Worm (Caenorhabditis elegans) whole organism, L2 larva: Measurements from ENCODE around the gene syd-2.

ENCODE experiments used
- C34F6.9 ChIP-seq: fragments of 150-350 bp; optimal IDR thresholded peaks from 2 replicates; lab custom pipeline; 2014; ENCODE audit warnings: missing biosample characterization, missing genetic modification characterization
- F13H6.1 ChIP-seq: sonication (generic microtip); optimal IDR thresholded peaks from 2 replicates; lab custom pipeline; 2016; ENCODE audit warnings: missing genetic modification characterization, missing compliant biosample characterization
- R02D3.7 ChIP-seq: fragments of 150-350 bp; optimal IDR thresholded peaks from 2 replicates; lab custom pipeline; 2014; ENCODE audit warnings: missing biosample characterization, missing genetic modification characterization
- Y55F3AM.14 ChIP-seq: fragments of 200-800 bp; sonication (Bioruptor generic); optimal IDR thresholded peaks from 2 replicates; lab custom pipeline; 2018; ENCODE audit warnings: mild to moderate bottlenecking, missing genetic modification characterization, missing compliant biosample characterization
- ZK546.5 ChIP-seq: sonication (generic microtip); optimal IDR thresholded peaks from 2 replicates; lab custom pipeline; 2017; ENCODE audit warnings: missing biosample characterization, missing genetic modification characterization
- alr-1 ChIP-seq: fragments of 150-350 bp; optimal IDR thresholded peaks from 2 replicates; lab custom pipeline; 2014; ENCODE audit warnings: missing biosample characterization, missing genetic modification characterization
- ama-1 ChIP-seq: fragments of 150-350 bp; optimal IDR thresholded peaks from 2 replicates; lab custom pipeline; 2018; ENCODE audit warnings: inconsistent platforms
- blmp-1 ChIP-seq: sonication (generic microtip); optimal IDR thresholded peaks from 2 replicates; lab custom pipeline; 2017; ENCODE audit warnings: missing genetic modification characterization, mild to moderate bottlenecking, missing compliant biosample characterization, antibody characterized with exemption, moderate library complexity; ENCODE audit not compliant: insufficient read depth
- ceh-16 ChIP-seq: fragments of 150-350 bp; optimal IDR thresholded peaks from 2 replicates; lab custom pipeline; 2014; ENCODE audit warnings: missing biosample characterization, missing genetic modification characterization
- ceh-82 ChIP-seq: fragments of 150-350 bp; optimal IDR thresholded peaks from 2 replicates; lab custom pipeline; 2014; ENCODE audit warnings: missing biosample characterization, missing genetic modification characterization
- crh-2 ChIP-seq: sonication (generic microtip); optimal IDR thresholded peaks from 2 replicates; lab custom pipeline; 2017; ENCODE audit warnings: missing biosample characterization, missing genetic modification characterization
- dmd-4 ChIP-seq: sonication (generic microtip); optimal IDR thresholded peaks from 2 replicates; lab custom pipeline; 2017; ENCODE audit warnings: missing biosample characterization, missing genetic modification characterization
- egl-27 ChIP-seq: sonication (generic microtip); optimal IDR thresholded peaks from 3 replicates; lab custom pipeline; 2017; ENCODE audit warnings: missing biosample characterization, missing genetic modification reagents, missing genetic modification characterization
- elt-1 ChIP-seq: fragments of 150-350 bp; optimal IDR thresholded peaks from 2 replicates; lab custom pipeline; 2014; ENCODE audit warnings: missing biosample characterization, missing genetic modification characterization
- elt-3 ChIP-seq: sonication (generic microtip); optimal IDR thresholded peaks from 2 replicates; lab custom pipeline; 2017; ENCODE audit warnings: missing biosample characterization, missing genetic modification characterization
- fos-1 ChIP-seq: fragments of 150-350 bp; optimal IDR thresholded peaks from 2 replicates; lab custom pipeline; 2014; ENCODE audit warnings: missing biosample characterization, missing genetic modification characterization
- gmeb-1 ChIP-seq: fragments of 150-350 bp; optimal IDR thresholded peaks from 2 replicates; lab custom pipeline; 2014; ENCODE audit warnings: missing biosample characterization, missing genetic modification characterization
- lin-11 ChIP-seq: fragments of 150-350 bp; sonication (generic microtip); optimal IDR thresholded peaks from 2 replicates; lab custom pipeline; 2014; ENCODE audit warnings: missing biosample characterization, missing genetic modification characterization, inconsistent platforms, mixed read lengths
- lin-13 ChIP-seq: fragments of 150-350 bp; optimal IDR thresholded peaks from 2 replicates; lab custom pipeline; 2014; ENCODE audit warnings: missing biosample characterization, missing genetic modification reagents, missing genetic modification characterization
- lin-39 ChIP-seq: fragments of 150-350 bp; optimal IDR thresholded peaks from 2 replicates; lab custom pipeline; 2014; ENCODE audit warnings: missing biosample characterization, missing genetic modification reagents, missing genetic modification characterization
- lsy-2 ChIP-seq, 2 experiments: fragments of 150-350 bp in 1 of 2; sonication (generic microtip) in 1 of 2; optimal IDR thresholded peaks; 2 replicates each; lab custom pipeline; 2014 to 2017; ENCODE audit warnings: missing biosample characterization in 2 of 2, missing genetic modification characterization in 2 of 2
- mab-5 ChIP-seq: fragments of 150-350 bp; optimal IDR thresholded peaks from 2 replicates; lab custom pipeline; 2014; ENCODE audit warnings: missing biosample characterization, missing genetic modification characterization
- mbf-1 ChIP-seq: sonication (generic microtip); optimal IDR thresholded peaks from 2 replicates; lab custom pipeline; 2017; ENCODE audit warnings: missing biosample characterization, missing genetic modification characterization
- mdl-1 ChIP-seq, 2 experiments: fragments of 150-350 bp in 1 of 2; sonication (generic microtip) in 1 of 2; optimal IDR thresholded peaks; 2 replicates each; lab custom pipeline; 2017; ENCODE audit warnings: missing biosample characterization in 2 of 2, missing genetic modification characterization in 2 of 2
- nhr-10 ChIP-seq: sonication (generic microtip); optimal IDR thresholded peaks from 2 replicates; lab custom pipeline; 2017; ENCODE audit warnings: missing biosample characterization, missing genetic modification characterization
- nhr-12 ChIP-seq: fragments of 150-350 bp; optimal IDR thresholded peaks from 2 replicates; lab custom pipeline; 2014; ENCODE audit warnings: missing biosample characterization, missing genetic modification characterization
- nhr-129 ChIP-seq: fragments of 150-350 bp; optimal IDR thresholded peaks from 2 replicates; lab custom pipeline; 2014; ENCODE audit warnings: missing biosample characterization, missing genetic modification characterization
- nhr-21 ChIP-seq: fragments of 150-350 bp; optimal IDR thresholded peaks from 2 replicates; lab custom pipeline; 2014; ENCODE audit warnings: missing biosample characterization, missing genetic modification characterization
- nhr-237 ChIP-seq: fragments of 150-350 bp; optimal IDR thresholded peaks from 2 replicates; lab custom pipeline; 2014; ENCODE audit warnings: missing biosample characterization, missing genetic modification characterization
- nhr-25 ChIP-seq: fragments of 150-350 bp; sonication (generic microtip); optimal IDR thresholded peaks from 3 replicates; lab custom pipeline; 2014; ENCODE audit warnings: missing biosample characterization, missing genetic modification characterization
- nhr-6 ChIP-seq: fragments of 150-350 bp; optimal IDR thresholded peaks from 2 replicates; lab custom pipeline; 2014; ENCODE audit warnings: missing biosample characterization, missing genetic modification characterization
- sem-4 ChIP-seq: fragments of 150-350 bp; optimal IDR thresholded peaks from 2 replicates; lab custom pipeline; 2014; ENCODE audit warnings: missing biosample characterization, missing genetic modification reagents, missing genetic modification characterization
- skn-1 ChIP-seq: sonication (generic microtip); optimal IDR thresholded peaks from 2 replicates; lab custom pipeline; 2017; ENCODE audit warnings: missing biosample characterization, missing genetic modification characterization
- sma-3 ChIP-seq: sonication (generic microtip); optimal IDR thresholded peaks from 2 replicates; lab custom pipeline; 2016; ENCODE audit warnings: missing genetic modification reagents, missing genetic modification characterization, missing compliant biosample characterization
- sma-9 ChIP-seq, 2 experiments: fragments of 150-350 bp in 1 of 2; sonication (generic microtip) in 1 of 2; optimal IDR thresholded peaks; 2 replicates each; lab custom pipeline; 2014 to 2016; ENCODE audit warnings: missing genetic modification characterization in 2 of 2, mild to moderate bottlenecking in 1 of 2, missing biosample characterization in 1 of 2, missing compliant biosample characterization in 1 of 2, missing genetic modification reagents in 1 of 2, moderate library complexity in 1 of 2
- snpc-4 ChIP-seq: fragments of 150-350 bp; optimal IDR thresholded peaks from 2 replicates; lab custom pipeline; 2014; ENCODE audit warnings: missing biosample characterization, missing genetic modification characterization
- unc-39 ChIP-seq: fragments of 150-350 bp; optimal IDR thresholded peaks from 2 replicates; lab custom pipeline; 2014; ENCODE audit warnings: missing biosample characterization, missing genetic modification characterization
- unc-55 ChIP-seq: fragments of 150-350 bp; sonication (generic microtip); optimal IDR thresholded peaks from 3 replicates; lab custom pipeline; 2014; ENCODE audit warnings: missing biosample characterization, missing genetic modification reagents, missing genetic modification characterization
- zag-1 ChIP-seq: fragments of 150-350 bp; optimal IDR thresholded peaks from 2 replicates; lab custom pipeline; 2014; ENCODE audit warnings: missing biosample characterization, missing genetic modification characterization
- ztf-1 ChIP-seq: fragments of 200-800 bp; sonication (Bioruptor generic); conservative IDR thresholded peaks from 2 replicates; pipeline ENCODE4 v1.3.6; 2022; ENCODE audit warnings: missing genetic modification characterization, missing compliant biosample characterization
- ztf-11 ChIP-seq: sonication (generic microtip); optimal IDR thresholded peaks from 2 replicates; lab custom pipeline; 2017; ENCODE audit warnings: missing biosample characterization, missing genetic modification characterization
- ztf-4 ChIP-seq: fragments of 150-350 bp; optimal IDR thresholded peaks from 2 replicates; lab custom pipeline; 2014; ENCODE audit warnings: missing biosample characterization, missing genetic modification characterization

syd-2 gene

DNA sequence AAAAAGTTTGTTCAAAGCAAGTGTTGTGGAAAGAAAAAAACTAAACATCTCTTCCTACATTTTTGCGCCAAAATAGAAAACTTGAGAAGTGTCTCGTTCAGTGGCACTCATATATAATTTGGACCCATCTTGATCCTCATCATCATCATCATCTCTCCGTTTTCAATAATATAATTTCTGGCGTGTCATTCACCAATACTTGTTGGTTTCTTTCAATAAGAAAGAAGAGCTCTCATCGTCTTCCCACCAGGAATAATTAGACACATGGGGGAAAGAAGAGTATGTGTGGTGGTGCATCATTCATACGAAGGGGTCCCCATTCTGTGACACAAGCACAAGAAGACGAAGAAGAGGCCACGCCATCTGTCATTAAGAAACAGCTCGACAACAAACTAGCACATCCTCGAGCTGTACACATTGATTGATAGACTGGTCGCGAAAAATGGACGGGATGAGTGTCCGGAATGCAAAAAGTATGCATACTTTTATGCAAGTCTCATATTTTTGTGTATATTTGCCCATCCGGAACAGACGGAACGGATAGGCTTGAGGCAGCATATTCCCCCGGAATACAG is 36.3 kb upstream of the syd-2 start:
- TF ChIP-seq nhr-21, result peak; percentile 0
- TF ChIP-seq ceh-16 (tag; lab: Kevin White, UChicago), result no peak

ce11 chrX:10590772-10591171 is 35.7 kb upstream of the syd-2 start:
- TF ChIP-seq Y55F3AM.14 (GFP tag; lab: Kevin White, UChicago), result no peak
- TF ChIP-seq lsy-2 (tag; optimal IDR thresholded peaks at IDR 0.05; lab: Kevin White, UChicago), result peak in 1 of 2 experiments; percentile 13

DNA sequence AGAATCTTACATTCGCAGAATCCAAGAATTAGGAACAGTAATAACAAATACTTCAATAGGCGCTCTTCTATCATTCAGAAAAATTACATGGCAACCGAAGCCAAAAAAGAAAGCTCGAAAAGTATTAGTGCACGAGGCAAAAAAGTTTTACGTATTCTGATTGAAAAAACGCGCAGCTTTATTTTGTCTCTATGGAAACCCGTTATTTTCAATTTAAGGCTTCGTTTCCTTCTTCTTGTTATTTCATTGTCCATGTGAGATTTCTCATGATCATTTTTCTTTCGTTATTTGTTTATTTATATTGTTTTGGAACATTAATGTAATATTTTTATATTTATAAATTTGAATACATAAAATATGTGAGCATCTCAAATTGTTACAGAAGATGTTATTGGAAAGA is 34.4 kb upstream of the syd-2 start, which contains the start of gene F57C7.4:
F57C7.4 (minus strand) TSS at position 101 of the 400 bp plus-strand sequence.
- no peak for TF ChIP-seq ceh-16 (tag; lab: Kevin White, UChicago)
- TF ChIP-seq ztf-11 (tag; lab: Kevin White, UChicago), result no peak
- TF ChIP-seq lin-11 (tag; lab: Kevin White, UChicago), result no peak
- TF ChIP-seq sma-3, result no peak
- TF ChIP-seq elt-1 (tag; lab: Kevin White, UChicago), result no peak
- TF ChIP-seq ZK546.5, result no peak
- no peak for TF ChIP-seq gmeb-1 (tag; lab: Kevin White, UChicago)
- no peak for TF ChIP-seq lin-39 (tag; lab: Kevin White, UChicago)
- no peak for TF ChIP-seq mbf-1 (tag; lab: Kevin White, UChicago)
- TF ChIP-seq elt-3, result no peak
- no peak for TF ChIP-seq R02D3.7 (tag; lab: Kevin White, UChicago)
- TF ChIP-seq sem-4 (tag; lab: Kevin White, UChicago), result no peak
- no peak for TF ChIP-seq alr-1 (tag; lab: Kevin White, UChicago)
- no peak for TF ChIP-seq ceh-82 (tag; lab: Kevin White, UChicago)
- TF ChIP-seq zag-1, result no peak
- no peak for TF ChIP-seq unc-39 (tag; lab: Kevin White, UChicago)

ce11 chrX:10576872-10577271 is 21.8 kb upstream of the syd-2 start, which contains the start of gene nhx-5:
Gene nhx-5 (plus strand): TSS chrX:10576953.
- TF ChIP-seq alr-1 (tag; lab: Kevin White, UChicago), result no peak
- TF ChIP-seq nhr-10 (tag; lab: Kevin White, UChicago), result no peak
- no peak for TF ChIP-seq R02D3.7 (tag; lab: Kevin White, UChicago)
- TF ChIP-seq blmp-1 (tag; lab: Kevin White, UChicago), result no peak
- TF ChIP-seq Y55F3AM.14 (GFP tag; lab: Kevin White, UChicago), result no peak
- TF ChIP-seq ceh-82 (tag; lab: Kevin White, UChicago), result no peak
- TF ChIP-seq mbf-1 (tag; lab: Kevin White, UChicago), result no peak
- TF ChIP-seq ztf-1 (GFP tag; lab: Robert Waterston, UW), result no peak
- no peak for TF ChIP-seq gmeb-1 (tag; lab: Kevin White, UChicago)
- TF ChIP-seq unc-55 (GFP tag; lab: Kevin White, UChicago), result no peak
- no peak for TF ChIP-seq egl-27 (tag; lab: Kevin White, UChicago)
- TF ChIP-seq nhr-21, result no peak
- no peak for TF ChIP-seq nhr-129 (tag; lab: Kevin White, UChicago)
- TF ChIP-seq lin-39 (tag; lab: Kevin White, UChicago), result no peak
- TF ChIP-seq F13H6.1, result no peak
- TF ChIP-seq elt-3, result no peak
- no peak for TF ChIP-seq ama-1 (lab: Kevin White, UChicago)

- TF ChIP-seq nhr-25 (tag; lab: Kevin White, UChicago), result peak; percentile 82
- TF ChIP-seq unc-39 (tag; lab: Kevin White, UChicago), result no peak
- peak; percentile 73 for TF ChIP-seq fos-1 (tag; lab: Kevin White, UChicago)
- TF ChIP-seq egl-27 (tag; lab: Kevin White, UChicago), result no peak
- TF ChIP-seq snpc-4 (tag; lab: Kevin White, UChicago), result peak; percentile 9
- peak; percentile 93 for TF ChIP-seq unc-55 (GFP tag; lab: Kevin White, UChicago)
- peak; percentile 22 for TF ChIP-seq gmeb-1 (tag; lab: Kevin White, UChicago)
- peak; percentile 21 for TF ChIP-seq zag-1
- TF ChIP-seq skn-1 (tag; lab: Kevin White, UChicago), result no peak
- TF ChIP-seq lin-13, result peak; percentile 16
- no peak for TF ChIP-seq dmd-4
- TF ChIP-seq mab-5 (tag; lab: Kevin White, UChicago), result no peak
- TF ChIP-seq C34F6.9 (tag; lab: Kevin White, UChicago), result peak; percentile 92
- TF ChIP-seq sma-3, result peak; percentile 54
- peak; percentile 89 for TF ChIP-seq nhr-129 (tag; lab: Kevin White, UChicago)
- peak; percentile 38 for TF ChIP-seq blmp-1 (tag; lab: Kevin White, UChicago)
- no peak for TF ChIP-seq elt-3
- peak; percentile 77 for TF ChIP-seq crh-2 (tag; lab: Kevin White, UChicago)
- TF ChIP-seq ztf-4 (tag; lab: Kevin White, UChicago), result no peak
- TF ChIP-seq mdl-1 (tag; optimal IDR thresholded peaks at IDR 0.05; lab: Kevin White, UChicago), result no peak
- TF ChIP-seq lsy-2 (tag; optimal IDR thresholded peaks at IDR 0.05; lab: Kevin White, UChicago), result peak; percentile 37 to 62
- no peak for TF ChIP-seq ztf-11 (tag; lab: Kevin White, UChicago)
- TF ChIP-seq sma-9 (GFP tag; optimal IDR thresholded peaks at IDR 0.05; lab: Kevin White, UChicago), result peak; percentile 78
- TF ChIP-seq sma-9 (tag; optimal IDR thresholded peaks at IDR 0.05; lab: Kevin White, UChicago), result no peak
- TF ChIP-seq nhr-6, result peak; percentile 54
- no peak for TF ChIP-seq nhr-237 (tag; lab: Kevin White, UChicago)
- TF ChIP-seq nhr-12 (tag; lab: Kevin White, UChicago), result no peak
- TF ChIP-seq sem-4 (tag; lab: Kevin White, UChicago), result peak; percentile 25
- TF ChIP-seq nhr-21, result peak; percentile 38
- peak; percentile 29 for TF ChIP-seq ceh-82 (tag; lab: Kevin White, UChicago)
Observed at ce11 chrX:10576410-10576809, 21.4 kb upstream of the syd-2 start.
